Fruit fly (Drosophila melanogaster) whole organism: ENCODE results near the gene Naa15-16.

ENCODE experiments used
- Dll ChIP-seq: fragments of >200 bp; optimal IDR thresholded peaks from 2 replicates; lab custom pipeline; 2017
- pan ChIP-seq: fragments of >200 bp; optimal IDR thresholded peaks from 2 replicates; lab custom pipeline; 2017
- psq ChIP-seq: fragments of >200 bp; optimal IDR thresholded peaks from 2 replicates; lab custom pipeline; 2017

- TF ChIP-seq psq (lab: Kevin White, UChicago) (no peak), pan (lab: Kevin White, UChicago) (no peak), Dll (lab: Kevin White, UChicago) (no peak)
Observed at dm6 chrX:19520888-19521287, 41.1 kb downstream of the Naa15-16 start.
